Fruit fly (Drosophila melanogaster) whole organism, wandering third instar larva: Measurements from ENCODE around the gene wts.

Experiments used
- CG32264 ChIP-seq: fragments of 200-800 bp; sonication (Bioruptor generic); optimal IDR thresholded peaks from 2 replicates; lab custom pipeline; 2016; ENCODE audit warnings: missing biosample characterization, missing genetic modification characterization
- CG9705 ChIP-seq: fragments of 200-800 bp; sonication (Bioruptor generic); optimal IDR thresholded peaks from 2 replicates; lab custom pipeline; 2018; ENCODE audit warnings: missing biosample characterization, mild to moderate bottlenecking, missing genetic modification characterization
- Dif ChIP-seq: fragments of 200-275, 200-300 bp; sonication (Bioruptor generic); optimal IDR thresholded peaks from 2 replicates; lab custom pipeline; 2018; ENCODE audit warnings: missing biosample characterization, missing genetic modification characterization; ENCODE audit not compliant: partially characterized antibody
- HLH106 ChIP-seq: fragments of 200-800 bp; optimal IDR thresholded peaks from 3 replicates; lab custom pipeline; 2019; ENCODE audit warnings: missing biosample characterization, mild to moderate bottlenecking, missing genetic modification characterization, moderate library complexity
- Mio ChIP-seq: sonication (Bioruptor generic); optimal IDR thresholded peaks from 2 replicates; lab custom pipeline; 2016; ENCODE audit warnings: missing biosample characterization, missing genetic modification characterization
- OdsH ChIP-seq: fragments of 200-800 bp; sonication (Bioruptor generic); optimal IDR thresholded peaks from 2 replicates; lab custom pipeline; 2016; ENCODE audit warnings: missing biosample characterization, mild to moderate bottlenecking, missing genetic modification characterization
- Sp1 ChIP-seq: fragments of 200-800 bp; sonication (Bioruptor generic); optimal IDR thresholded peaks from 3 replicates; lab custom pipeline; 2019; ENCODE audit warnings: missing biosample characterization, mild to moderate bottlenecking, missing genetic modification characterization, moderate library complexity
- br ChIP-seq: fragments of 200-800 bp; sonication (Bioruptor generic); optimal IDR thresholded peaks from 2 replicates; lab custom pipeline; 2016; ENCODE audit warnings: missing biosample characterization, missing genetic modification characterization
- dmrt93B ChIP-seq: fragments of 200-800 bp; sonication (Bioruptor generic); optimal IDR thresholded peaks from 2 replicates; lab custom pipeline; 2018; ENCODE audit warnings: missing biosample characterization, mild to moderate bottlenecking, missing genetic modification characterization
- foxo ChIP-seq, 2 experiments: fragments of 200-800 bp; sonication (Bioruptor generic); optimal IDR thresholded peaks; 2 replicates in 1 of 2; 3 replicates in 1 of 2; lab custom pipeline; 2016 to 2017; ENCODE audit warnings: missing biosample characterization in 2 of 2, missing genetic modification characterization in 2 of 2
- pan ChIP-seq: fragments of >200 bp; optimal IDR thresholded peaks from 2 replicates; lab custom pipeline; 2017
- psq ChIP-seq: fragments of 200-800 bp; sonication (Bioruptor generic); optimal IDR thresholded peaks from 3 replicates; lab custom pipeline; 2017; ENCODE audit warnings: missing biosample characterization, mild to moderate bottlenecking, missing genetic modification characterization, moderate library complexity
- tai ChIP-seq: sonication (Bioruptor generic); optimal IDR thresholded peaks from 2 replicates; lab custom pipeline; 2016; ENCODE audit warnings: missing biosample characterization, missing genetic modification characterization

dm6 chr3R:30782553-30782952 lies 23.9 kb downstream of the wts start:
- TF ChIP-seq dmrt93B (GFP tag; lab: Kevin White, UChicago) (no peak), Sp1 (GFP tag; lab: Kevin White, UChicago) (no peak), CG9705 (GFP tag; lab: Kevin White, UChicago) (no peak), pan (lab: Kevin White, UChicago) (no peak), Mio (no peak), br (no peak), psq (GFP tag; lab: Kevin White, UChicago) (no peak), foxo (GFP tag; optimal IDR thresholded peaks at IDR 0.05; lab: Kevin White, UChicago) (no peak), tai (GFP tag; lab: Kevin White, UChicago) (no peak), CG32264 (GFP tag; lab: Kevin White, UChicago) (no peak), OdsH (GFP tag; lab: Kevin White, UChicago) (no peak), Dif (GFP tag; lab: Kevin White, UChicago) (no peak), HLH106 (tag; lab: Kevin White, UChicago) (no peak)
